Fruit fly (Drosophila melanogaster) whole organism, embryonic: ENCODE results near the gene Amun.
A peak's percentile ranks its signal among the peaks of the same experiment; 100 is the strongest.

Source experiments
- Abd-B ChIP-seq: fragments of 200-800 bp; sonication (Bioruptor generic); optimal IDR thresholded peaks from 2 replicates; lab custom pipeline; 2018; ENCODE audit warnings: missing biosample characterization, mild to moderate bottlenecking, missing genetic modification characterization, moderate library complexity
- BtbVII ChIP-seq: fragments of 200-800 bp; sonication (Bioruptor generic); optimal IDR thresholded peaks from 3 replicates; lab custom pipeline; 2017; ENCODE audit warnings: missing biosample characterization, mild to moderate bottlenecking, missing genetic modification characterization
- CG10267 ChIP-seq: fragments of 200-800 bp; sonication (Bioruptor generic); optimal IDR thresholded peaks from 2 replicates; lab custom pipeline; 2018; ENCODE audit warnings: missing biosample characterization, mild to moderate bottlenecking, missing genetic modification characterization, moderate library complexity
- CG10959 ChIP-seq: fragments of 200-800 bp; sonication (Bioruptor generic); IDR thresholded peaks from 2 replicates; pipeline ENCODE4 v1.3.6; 2022; ENCODE audit warnings: missing biosample characterization, missing genetic modification characterization
- CG13123 ChIP-seq: fragments of 200-800 bp; sonication (Bioruptor generic); optimal IDR thresholded peaks from 2 replicates; lab custom pipeline; 2016; ENCODE audit warnings: missing biosample characterization, missing genetic modification characterization
- CG13894 ChIP-seq: fragments of 200-800 bp; sonication (Bioruptor generic); optimal IDR thresholded peaks from 3 replicates; lab custom pipeline; 2018; ENCODE audit warnings: missing biosample characterization, mild to moderate bottlenecking, missing genetic modification characterization, moderate library complexity
- CG14050 ChIP-seq: fragments of 200-800 bp; sonication (Bioruptor generic); IDR thresholded peaks from 3 replicates; pipeline ENCODE4 v1.3.6; 2022; ENCODE audit warnings: missing biosample characterization, missing genetic modification characterization
- CG14965 ChIP-seq: fragments of 200-800 bp; sonication (Bioruptor generic); optimal IDR thresholded peaks from 2 replicates; lab custom pipeline; 2016; ENCODE audit warnings: missing biosample characterization, missing genetic modification characterization, borderline replicate concordance
- CG1603 ChIP-seq: fragments of 200-800 bp; sonication (Bioruptor generic); optimal IDR thresholded peaks from 2 replicates; lab custom pipeline; 2019; ENCODE audit warnings: missing biosample characterization, mild to moderate bottlenecking, missing genetic modification characterization, moderate library complexity
- CG17328 ChIP-seq: fragments of 200-800 bp; sonication (Bioruptor generic); IDR thresholded peaks from 2 replicates; pipeline ENCODE4 v1.3.6; 2022; ENCODE audit warnings: missing biosample characterization, missing genetic modification characterization
- CG2875 ChIP-seq: fragments of 200-800 bp; sonication (Bioruptor generic); optimal IDR thresholded peaks from 2 replicates; lab custom pipeline; 2017; ENCODE audit warnings: missing biosample characterization, mild to moderate bottlenecking, missing genetic modification characterization, missing genetic modification reagents
- CG30020 ChIP-seq: fragments of 200-800 bp; optimal IDR thresholded peaks from 2 replicates; lab custom pipeline; 2019; ENCODE audit warnings: missing biosample characterization, mild to moderate bottlenecking, missing genetic modification characterization, moderate library complexity
- CG34224 ChIP-seq: fragments of 200-800 bp; sonication (Bioruptor generic); IDR thresholded peaks from 3 replicates; pipeline ENCODE4 v1.3.6; 2022; ENCODE audit warnings: missing biosample characterization, missing genetic modification characterization; ENCODE audit not compliant: partially characterized antibody
- CG5180 ChIP-seq: fragments of 200-800 bp; sonication (Bioruptor generic); optimal IDR thresholded peaks from 3 replicates; lab custom pipeline; 2017; ENCODE audit warnings: missing biosample characterization, missing genetic modification characterization, mild to moderate bottlenecking, moderate library complexity, missing genetic modification reagents
- CG6689 ChIP-seq: fragments of 200-800 bp; sonication (Bioruptor generic); IDR thresholded peaks from 2 replicates; pipeline ENCODE4 v1.3.6; 2022; ENCODE audit warnings: missing biosample characterization, missing genetic modification characterization
- CG6791 ChIP-seq: fragments of 200-800 bp; sonication (Bioruptor generic); IDR thresholded peaks from 3 replicates; pipeline ENCODE4 v1.3.6; 2022; ENCODE audit warnings: missing biosample characterization, missing genetic modification characterization; ENCODE audit not compliant: partially characterized antibody
- CG7357 ChIP-seq: fragments of 200-800 bp; sonication (Bioruptor generic); IDR thresholded peaks from 3 replicates; pipeline ENCODE4 v1.3.6; 2022; ENCODE audit warnings: missing biosample characterization, missing genetic modification characterization
- CG7372 ChIP-seq: fragments of 200-800 bp; sonication (Bioruptor generic); IDR thresholded peaks from 2 replicates; pipeline ENCODE4 v1.3.6; 2022; ENCODE audit warnings: missing biosample characterization, missing genetic modification characterization
- CG8281 ChIP-seq: fragments of 200-800 bp; sonication (Bioruptor generic); optimal IDR thresholded peaks from 2 replicates; lab custom pipeline; 2018; ENCODE audit warnings: missing biosample characterization, mild to moderate bottlenecking, missing genetic modification characterization, moderate library complexity
- CG8765 ChIP-seq: fragments of 200-800 bp; sonication (Bioruptor generic); IDR thresholded peaks from 2 replicates; pipeline ENCODE4 v1.3.6; 2022; ENCODE audit warnings: missing biosample characterization, missing genetic modification characterization
- Chrac-16 ChIP-seq: fragments of 200-800 bp; sonication (Bioruptor generic); optimal IDR thresholded peaks from 3 replicates; lab custom pipeline; 2016; ENCODE audit warnings: missing biosample characterization, missing genetic modification characterization
- CrebB ChIP-seq: fragments of 200-800 bp; sonication (Bioruptor generic); optimal IDR thresholded peaks from 3 replicates; lab custom pipeline; 2018; ENCODE audit warnings: missing biosample characterization, mild to moderate bottlenecking, missing genetic modification characterization
- D19A ChIP-seq: fragments of 200-800 bp; optimal IDR thresholded peaks from 3 replicates; lab custom pipeline; 2019; ENCODE audit warnings: missing biosample characterization, mild to moderate bottlenecking, missing genetic modification characterization, moderate library complexity
- Dek ChIP-seq: fragments of 200-800 bp; sonication (Bioruptor generic); optimal IDR thresholded peaks from 3 replicates; lab custom pipeline; 2019; ENCODE audit warnings: missing biosample characterization, mild to moderate bottlenecking, missing genetic modification characterization, moderate library complexity
- E2f1 ChIP-seq: fragments of 200-800 bp; sonication (Bioruptor generic); IDR thresholded peaks from 2 replicates; pipeline ENCODE4 v1.3.6; 2022; ENCODE audit warnings: missing biosample characterization, missing genetic modification characterization
- GATAe ChIP-seq: fragments of 200-800 bp; sonication (Bioruptor generic); conservative IDR thresholded peaks from 2 replicates; pipeline ENCODE4 v1.3.6; 2022; ENCODE audit warnings: missing biosample characterization, missing genetic modification characterization
- NK7.1 ChIP-seq: fragments of 200-800 bp; sonication (Bioruptor generic); optimal IDR thresholded peaks from 3 replicates; lab custom pipeline; 2016; ENCODE audit warnings: missing biosample characterization, missing genetic modification characterization
- Optix ChIP-seq: fragments of 200-800 bp; sonication (Bioruptor generic); IDR thresholded peaks from 3 replicates; pipeline ENCODE4 v1.3.6; 2022; ENCODE audit warnings: missing biosample characterization, missing genetic modification characterization
- Trl ChIP-seq, 3 experiments: fragments of >200 bp in 2 of 3; fragments of 200-800 bp in 1 of 3; sonication (Bioruptor generic) in 1 of 3; optimal IDR thresholded peaks; 2 replicates in 1 of 3; 3 replicates in 2 of 3; lab custom pipeline; 2016 to 2017; ENCODE audit warnings: missing biosample characterization in 1 of 3, missing genetic modification characterization in 1 of 3
- Xrp1 ChIP-seq: fragments of 200-800 bp; sonication (Bioruptor generic); IDR thresholded peaks from 2 replicates; pipeline ENCODE4 v1.3.6; 2022; ENCODE audit warnings: missing biosample characterization, missing genetic modification characterization
- abd-A ChIP-seq: fragments of 200-800 bp; sonication (Bioruptor generic); optimal IDR thresholded peaks from 3 replicates; lab custom pipeline; 2019; ENCODE audit warnings: missing biosample characterization, mild to moderate bottlenecking, missing genetic modification characterization, moderate library complexity
- cg ChIP-seq: fragments of 200-800 bp; sonication (Bioruptor generic); optimal IDR thresholded peaks from 3 replicates; lab custom pipeline; 2019; ENCODE audit warnings: missing biosample characterization, mild to moderate bottlenecking, missing genetic modification characterization, moderate library complexity
- chif ChIP-seq, 2 experiments: fragments of 200-800 bp; sonication (Bioruptor generic); optimal IDR thresholded peaks; 3 replicates each; lab custom pipeline; 2016; ENCODE audit warnings: missing biosample characterization in 2 of 2, missing genetic modification characterization in 2 of 2
- ci ChIP-seq: fragments of 200-800 bp; sonication (Bioruptor generic); IDR thresholded peaks from 3 replicates; pipeline ENCODE4 v1.3.6; 2022; ENCODE audit warnings: missing biosample characterization, missing genetic modification characterization
- danr ChIP-seq: fragments of 200-800 bp; sonication (Bioruptor generic); IDR thresholded peaks from 2 replicates; pipeline ENCODE4 v1.3.6; 2022; ENCODE audit warnings: missing biosample characterization, missing genetic modification characterization
- dmrt99B ChIP-seq: fragments of 200-800 bp; sonication (Bioruptor generic); optimal IDR thresholded peaks from 2 replicates; lab custom pipeline; 2018; ENCODE audit warnings: missing biosample characterization, mild to moderate bottlenecking, missing genetic modification characterization, moderate library complexity
- dpn ChIP-seq, 2 experiments: fragments of 200-800 bp; sonication (Bioruptor generic); optimal IDR thresholded peaks; 3 replicates each; lab custom pipeline; 2016; ENCODE audit warnings: missing biosample characterization in 2 of 2, missing genetic modification characterization in 2 of 2
- dysf ChIP-seq: fragments of 200-800 bp; sonication (Bioruptor generic); IDR thresholded peaks from 3 replicates; pipeline ENCODE4 v1.3.6; 2022; ENCODE audit warnings: missing biosample characterization, missing genetic modification characterization
- gem ChIP-seq: fragments of 200-800 bp; sonication (Bioruptor generic); optimal IDR thresholded peaks from 2 replicates; lab custom pipeline; 2019; ENCODE audit warnings: missing biosample characterization, mild to moderate bottlenecking, missing genetic modification characterization, moderate library complexity
- gsb-n ChIP-seq: fragments of 200-800 bp; sonication (Bioruptor generic); optimal IDR thresholded peaks from 3 replicates; lab custom pipeline; 2018; ENCODE audit warnings: missing biosample characterization, mild to moderate bottlenecking, missing genetic modification characterization
- ind ChIP-seq: fragments of 200-800 bp; sonication (Bioruptor generic); optimal IDR thresholded peaks from 3 replicates; lab custom pipeline; 2016; ENCODE audit warnings: missing biosample characterization, missing genetic modification characterization
- jing ChIP-seq: fragments of 200-800 bp; sonication (Bioruptor generic); optimal IDR thresholded peaks from 2 replicates; lab custom pipeline; 2018; ENCODE audit warnings: missing biosample characterization, mild to moderate bottlenecking, missing genetic modification characterization
- otp ChIP-seq: fragments of 200-800 bp; sonication (Bioruptor generic); IDR thresholded peaks from 3 replicates; pipeline ENCODE4, ENCODE4 v1.3.6; 2022; ENCODE audit warnings: missing biosample characterization, missing genetic modification characterization
- sc ChIP-seq, 3 experiments: fragments of >200 bp in 2 of 3; fragments of 200-800 bp in 1 of 3; sonication (Bioruptor generic) in 1 of 3; optimal IDR thresholded peaks; 2 replicates in 2 of 3; 3 replicates in 1 of 3; lab custom pipeline; 2017; ENCODE audit warnings: mild to moderate bottlenecking in 1 of 3, missing biosample characterization in 1 of 3, missing genetic modification characterization in 1 of 3, missing genetic modification reagents in 1 of 3
- schlank ChIP-seq: fragments of 200-800 bp; sonication (Bioruptor generic); optimal IDR thresholded peaks from 2 replicates; lab custom pipeline; 2018; ENCODE audit warnings: missing biosample characterization, mild to moderate bottlenecking, missing genetic modification characterization
- seq ChIP-seq: fragments of 200-800 bp; sonication (Bioruptor generic); IDR thresholded peaks from 2 replicates; pipeline ENCODE4 v1.3.6; 2022; ENCODE audit warnings: missing biosample characterization, missing genetic modification characterization
- slp2 ChIP-seq: fragments of 200-800 bp; sonication (Bioruptor generic); optimal IDR thresholded peaks from 2 replicates; lab custom pipeline; 2016; ENCODE audit warnings: missing biosample characterization, missing genetic modification characterization
- sqz ChIP-seq: fragments of 200-800 bp; sonication (Bioruptor generic); optimal IDR thresholded peaks from 3 replicates; lab custom pipeline; 2018; ENCODE audit warnings: missing biosample characterization, mild to moderate bottlenecking, missing genetic modification characterization
- tna ChIP-seq: fragments of 200-800 bp; sonication (Bioruptor generic); IDR thresholded peaks from 2 replicates; pipeline ENCODE4 v1.3.6; 2022; ENCODE audit warnings: missing biosample characterization, missing genetic modification characterization; ENCODE audit not compliant: partially characterized antibody
- zen2 ChIP-seq: fragments of 200-800 bp; sonication (Bioruptor generic); IDR thresholded peaks from 3 replicates; pipeline ENCODE4 v1.3.6; 2022; ENCODE audit warnings: missing biosample characterization, missing genetic modification characterization; ENCODE audit not compliant: partially characterized antibody

Amun gene

dm6 chrX:11660476-11660875 lies 54.9 kb downstream of the Amun start (continued):
- TF ChIP-seq schlank (tag; lab: Kevin White, UChicago) (no peak), otp (GFP tag; lab: Robert Waterston, UW) (no peak), CG10267 (tag; lab: Kevin White, UChicago) (no peak), Trl (optimal IDR thresholded peaks at IDR 0.05; lab: Kevin White, UChicago) (no peak), Trl (GFP tag; optimal IDR thresholded peaks at IDR 0.05; lab: Kevin White, UChicago) (peak; percentile 63), E2f1 (no peak), CG34224 (GFP tag; lab: Robert Waterston, UW) (no peak), dpn (GFP tag; optimal IDR thresholded peaks at IDR 0.05; lab: Kevin White, UChicago) (peak in 1 of 2 experiments; percentile 12), dmrt99B (peak; percentile 72), Chrac-16 (no peak), CrebB (tag; lab: Kevin White, UChicago) (peak; percentile 30), slp2 (no peak), BtbVII (GFP tag; lab: Kevin White, UChicago) (peak; percentile 6), CG1603 (tag; lab: Kevin White, UChicago) (peak; percentile 64), ci (peak; percentile 80), CG8281 (tag; lab: Kevin White, UChicago) (peak; percentile 13), D19A (tag; lab: Kevin White, UChicago) (no peak), CG6689 (no peak), Optix (GFP tag; lab: Robert Waterston, UW) (no peak), gsb-n (tag; lab: Kevin White, UChicago) (peak; percentile 40), CG30020 (tag; lab: Kevin White, UChicago) (no peak), CG17328 (peak; percentile 23; the same call in 1 of the 2 replicates), seq (GFP tag; lab: Robert Waterston, UW) (peak; percentile 21; the same call in 1 of the 2 replicates), tna (GFP tag; lab: Robert Waterston, UW) (no peak), GATAe (GFP tag; lab: Robert Waterston, UW) (no peak), zen2 (GFP tag; lab: Robert Waterston, UW) (no peak), CG6791 (GFP tag; lab: Robert Waterston, UW) (no peak), danr (GFP tag; lab: Robert Waterston, UW) (no peak), CG2875 (GFP tag; lab: Kevin White, UChicago) (peak; percentile 48), CG14965 (no peak), jing (GFP tag; lab: Kevin White, UChicago) (no peak), cg (GFP tag; lab: Kevin White, UChicago) (no peak), ind (GFP tag; lab: Kevin White, UChicago) (no peak), CG13894 (tag; lab: Kevin White, UChicago) (no peak), CG10959 (GFP tag; lab: Robert Waterston, UW) (no peak), Xrp1 (GFP tag; lab: Robert Waterston, UW) (peak; percentile 34; the same call in 1 of the 2 replicates), CG7357 (GFP tag; lab: Robert Waterston, UW) (no peak), CG13123 (GFP tag; lab: Kevin White, UChicago) (no peak), sc (optimal IDR thresholded peaks at IDR 0.05; lab: Kevin White, UChicago) (no peak), sc (GFP tag; optimal IDR thresholded peaks at IDR 0.05; lab: Kevin White, UChicago) (peak; percentile 18), NK7.1 (GFP tag; lab: Kevin White, UChicago) (no peak), dysf (GFP tag; lab: Robert Waterston, UW) (peak; percentile 38; the same call in 1 of the 3 replicates), Dek (tag; lab: Kevin White, UChicago) (no peak), CG14050 (GFP tag; lab: Robert Waterston, UW) (no peak), CG5180 (GFP tag; lab: Kevin White, UChicago) (peak; percentile 36), CG8765 (no peak), Abd-B (GFP tag; lab: Kevin White, UChicago) (no peak), sqz (no peak), CG7372 (no peak), chif (GFP tag; optimal IDR thresholded peaks at IDR 0.05; lab: Kevin White, UChicago) (no peak), abd-A (tag; lab: Kevin White, UChicago) (no peak), gem (tag; lab: Kevin White, UChicago) (peak; percentile 47)
